Fruit fly (Drosophila melanogaster) whole organism, embryonic: Measurements from ENCODE around the gene CG13829.

Source experiments
- ATbp ChIP-seq: fragments of 200-800 bp; sonication (Bioruptor generic); optimal IDR thresholded peaks from 2 replicates; lab custom pipeline; 2017; ENCODE audit warnings: missing biosample characterization, mild to moderate bottlenecking, missing genetic modification characterization, missing genetic modification reagents
- Ada2b ChIP-seq: fragments of 200-800 bp; sonication (Bioruptor generic); IDR thresholded peaks from 2 replicates; pipeline ENCODE4 v1.3.6; 2022; ENCODE audit warnings: missing biosample characterization, missing genetic modification characterization
- B-H2 ChIP-seq: fragments of 200-800 bp; sonication (Bioruptor generic); optimal IDR thresholded peaks from 2 replicates; lab custom pipeline; 2018; ENCODE audit warnings: missing biosample characterization, mild to moderate bottlenecking, missing genetic modification characterization
- Bgb ChIP-seq: fragments of 200-800 bp; sonication (Bioruptor generic); IDR thresholded peaks from 2 replicates; pipeline ENCODE4 v1.3.6; 2022; ENCODE audit warnings: missing biosample characterization, missing genetic modification characterization; ENCODE audit not compliant: partially characterized antibody
- CG11093 ChIP-seq: fragments of 200-800 bp; sonication (Bioruptor generic); IDR thresholded peaks from 3 replicates; pipeline ENCODE4 v1.3.6; 2022; ENCODE audit warnings: missing biosample characterization, missing genetic modification characterization
- CG11504 ChIP-seq: fragments of 200-800 bp; sonication (Bioruptor generic); optimal IDR thresholded peaks from 3 replicates; lab custom pipeline; 2019; ENCODE audit warnings: missing biosample characterization, mild to moderate bottlenecking, missing genetic modification characterization, moderate library complexity
- CG11695 ChIP-seq: fragments of 200-800 bp; sonication (Bioruptor generic); IDR thresholded peaks from 3 replicates; pipeline ENCODE4 v1.3.6; 2022; ENCODE audit warnings: missing biosample characterization, missing genetic modification characterization
- CG12299 ChIP-seq: fragments of 200-800 bp; sonication (Bioruptor generic); optimal IDR thresholded peaks from 2 replicates; lab custom pipeline; 2018; ENCODE audit warnings: missing biosample characterization, mild to moderate bottlenecking, missing genetic modification characterization
- CG12659 ChIP-seq: fragments of 200-800 bp; sonication (Bioruptor generic); optimal IDR thresholded peaks from 3 replicates; lab custom pipeline; 2017; ENCODE audit warnings: mild to moderate bottlenecking, missing biosample characterization, missing genetic modification reagents, missing genetic modification characterization
- CG13287 ChIP-seq: fragments of 200-800 bp; sonication (Bioruptor generic); IDR thresholded peaks from 2 replicates; pipeline ENCODE4 v1.3.6; 2022; ENCODE audit warnings: missing biosample characterization, missing genetic modification characterization; ENCODE audit not compliant: partially characterized antibody
- CG13775 ChIP-seq: fragments of 200-800 bp; sonication (Bioruptor generic); optimal IDR thresholded peaks from 3 replicates; lab custom pipeline; 2017; ENCODE audit warnings: missing biosample characterization, mild to moderate bottlenecking, missing genetic modification characterization
- CG14014 ChIP-seq: fragments of 200-800 bp; sonication (Bioruptor generic); IDR thresholded peaks from 2 replicates; pipeline ENCODE4 v1.3.6; 2022; ENCODE audit warnings: missing biosample characterization, missing genetic modification characterization
- CG1529 ChIP-seq: fragments of 200-800 bp; sonication (Bioruptor generic); optimal IDR thresholded peaks from 3 replicates; lab custom pipeline; 2018; ENCODE audit warnings: missing biosample characterization, missing genetic modification characterization
- CG1602 ChIP-seq: fragments of 200-800 bp; sonication (Bioruptor generic); optimal IDR thresholded peaks from 3 replicates; lab custom pipeline; 2016; ENCODE audit warnings: missing biosample characterization, missing genetic modification characterization
- CG3163 ChIP-seq: fragments of 200-800 bp; sonication (Bioruptor generic); optimal IDR thresholded peaks from 3 replicates; lab custom pipeline; 2016; ENCODE audit warnings: missing biosample characterization, missing genetic modification characterization
- CG34376 ChIP-seq: fragments of 200-800 bp; sonication (Bioruptor generic); optimal IDR thresholded peaks from 2 replicates; lab custom pipeline; 2018; ENCODE audit warnings: missing biosample characterization, mild to moderate bottlenecking, missing genetic modification characterization
- CG3995 ChIP-seq: fragments of 200-800 bp; sonication (Bioruptor generic); optimal IDR thresholded peaks from 3 replicates; lab custom pipeline; 2016; ENCODE audit warnings: missing biosample characterization, missing genetic modification characterization
- CG6254 ChIP-seq: fragments of 200-800 bp; sonication (Bioruptor generic); optimal IDR thresholded peaks from 3 replicates; lab custom pipeline; 2017; ENCODE audit warnings: mild to moderate bottlenecking, missing biosample characterization, missing genetic modification reagents, missing genetic modification characterization
- CG6683 ChIP-seq: fragments of 200-800 bp; sonication (Bioruptor generic); optimal IDR thresholded peaks from 2 replicates; lab custom pipeline; 2017; ENCODE audit warnings: missing biosample characterization, mild to moderate bottlenecking, missing genetic modification characterization, missing genetic modification reagents
- CG7357 ChIP-seq: fragments of 200-800 bp; sonication (Bioruptor generic); IDR thresholded peaks from 3 replicates; pipeline ENCODE4 v1.3.6; 2022; ENCODE audit warnings: missing biosample characterization, missing genetic modification characterization
- CG8924 ChIP-seq: fragments of 200-800 bp; optimal IDR thresholded peaks from 3 replicates; lab custom pipeline; 2019; ENCODE audit warnings: missing biosample characterization, mild to moderate bottlenecking, missing genetic modification characterization, moderate library complexity
- CG9817 ChIP-seq: fragments of 200-800 bp; sonication (Bioruptor generic); optimal IDR thresholded peaks from 2 replicates; lab custom pipeline; 2018; ENCODE audit warnings: missing biosample characterization, mild to moderate bottlenecking, missing genetic modification characterization, moderate library complexity
- CHES-1-like ChIP-seq: fragments of 200-800 bp; sonication (Bioruptor generic); optimal IDR thresholded peaks from 2 replicates; lab custom pipeline; 2016; ENCODE audit warnings: missing biosample characterization, missing genetic modification characterization
- CoRest ChIP-seq: fragments of 200-800 bp; sonication (Bioruptor generic); optimal IDR thresholded peaks from 3 replicates; lab custom pipeline; 2018; ENCODE audit warnings: missing biosample characterization, mild to moderate bottlenecking, missing genetic modification characterization, moderate library complexity
- Dip2 ChIP-seq: fragments of 200-800 bp; sonication (Bioruptor generic); IDR thresholded peaks from 2 replicates; pipeline ENCODE4 v1.3.6; 2022; ENCODE audit warnings: missing biosample characterization, missing genetic modification characterization
- Doc3 ChIP-seq: fragments of 200-800 bp; sonication (Bioruptor generic); IDR thresholded peaks from 3 replicates; pipeline ENCODE4 v1.3.6; 2022; ENCODE audit warnings: missing biosample characterization, missing genetic modification characterization; ENCODE audit not compliant: partially characterized antibody
- Fer1 ChIP-seq: fragments of 200-800 bp; sonication (Bioruptor generic); optimal IDR thresholded peaks from 2 replicates; lab custom pipeline; 2017; ENCODE audit warnings: missing biosample characterization, mild to moderate bottlenecking, missing genetic modification characterization
- Hey ChIP-seq: fragments of 200-800 bp; sonication (Bioruptor generic); optimal IDR thresholded peaks from 3 replicates; lab custom pipeline; 2018; ENCODE audit warnings: missing biosample characterization, mild to moderate bottlenecking, missing genetic modification characterization
- Hmr ChIP-seq: fragments of 200-800 bp; sonication (Bioruptor generic); optimal IDR thresholded peaks from 3 replicates; lab custom pipeline; 2017; ENCODE audit warnings: mild to moderate bottlenecking, missing biosample characterization, missing genetic modification reagents, missing genetic modification characterization
- Hr3 ChIP-seq: fragments of 200-800 bp; sonication (Bioruptor generic); optimal IDR thresholded peaks from 3 replicates; lab custom pipeline; 2016; ENCODE audit warnings: missing biosample characterization, missing genetic modification characterization
- Sin3A ChIP-seq: fragments of >200 bp; optimal IDR thresholded peaks from 2 replicates; lab custom pipeline; 2018
- Sox100B ChIP-seq: fragments of 200-800 bp; sonication (Bioruptor generic); optimal IDR thresholded peaks from 3 replicates; lab custom pipeline; 2018; ENCODE audit warnings: missing biosample characterization, mild to moderate bottlenecking, missing genetic modification characterization
- Sry-β ChIP-seq: fragments of 200-800 bp; sonication (Bioruptor generic); optimal IDR thresholded peaks from 2 replicates; lab custom pipeline; 2018; ENCODE audit warnings: missing biosample characterization, mild to moderate bottlenecking, missing genetic modification characterization, moderate library complexity
- Ssrp ChIP-seq: fragments of 200-800 bp; sonication (Bioruptor generic); optimal IDR thresholded peaks from 2 replicates; lab custom pipeline; 2018; ENCODE audit warnings: missing biosample characterization, mild to moderate bottlenecking, missing genetic modification characterization, moderate library complexity
- az2 ChIP-seq: fragments of 200-800 bp; sonication (Bioruptor generic); optimal IDR thresholded peaks from 3 replicates; lab custom pipeline; 2016; ENCODE audit warnings: missing biosample characterization, missing genetic modification characterization
- chn ChIP-seq: fragments of 200-800 bp; sonication (Bioruptor generic); optimal IDR thresholded peaks from 2 replicates; lab custom pipeline; 2016; ENCODE audit warnings: missing biosample characterization, missing genetic modification characterization
- da ChIP-seq: fragments of 200-800 bp; sonication (Bioruptor generic); optimal IDR thresholded peaks from 2 replicates; lab custom pipeline; 2016; ENCODE audit warnings: missing biosample characterization, missing genetic modification characterization
- dmrt99B ChIP-seq: fragments of 200-800 bp; sonication (Bioruptor generic); optimal IDR thresholded peaks from 2 replicates; lab custom pipeline; 2018; ENCODE audit warnings: missing biosample characterization, mild to moderate bottlenecking, missing genetic modification characterization, moderate library complexity
- dpn ChIP-seq, 2 experiments: fragments of 200-800 bp; sonication (Bioruptor generic); optimal IDR thresholded peaks; 3 replicates each; lab custom pipeline; 2016; ENCODE audit warnings: missing biosample characterization in 2 of 2, missing genetic modification characterization in 2 of 2
- emc ChIP-seq: fragments of 200-800 bp; sonication (Bioruptor generic); optimal IDR thresholded peaks from 2 replicates; lab custom pipeline; 2016; ENCODE audit warnings: missing biosample characterization, missing genetic modification characterization
- ems ChIP-seq: fragments of 200-800 bp; sonication (Bioruptor generic); optimal IDR thresholded peaks from 3 replicates; lab custom pipeline; 2016; ENCODE audit warnings: missing biosample characterization, missing genetic modification characterization
- ind ChIP-seq: fragments of 200-800 bp; sonication (Bioruptor generic); optimal IDR thresholded peaks from 3 replicates; lab custom pipeline; 2016; ENCODE audit warnings: missing biosample characterization, missing genetic modification characterization
- lab ChIP-seq: fragments of 200-800 bp; sonication (Bioruptor generic); optimal IDR thresholded peaks from 3 replicates; lab custom pipeline; 2017; ENCODE audit warnings: missing biosample characterization, missing genetic modification characterization, mild to moderate bottlenecking, moderate library complexity, missing genetic modification reagents
- luna ChIP-seq: fragments of 200-800 bp; sonication (Bioruptor generic); optimal IDR thresholded peaks from 2 replicates; lab custom pipeline; 2016; ENCODE audit warnings: missing biosample characterization, missing genetic modification characterization
- nom ChIP-seq: fragments of 200-800 bp; sonication (Bioruptor generic); optimal IDR thresholded peaks from 2 replicates; lab custom pipeline; 2017; ENCODE audit warnings: missing biosample characterization, missing genetic modification characterization, mild to moderate bottlenecking, moderate library complexity, missing genetic modification reagents
- oc ChIP-seq: fragments of 200-800 bp; sonication (Bioruptor generic); optimal IDR thresholded peaks from 2 replicates; lab custom pipeline; 2018; ENCODE audit warnings: missing biosample characterization, mild to moderate bottlenecking, missing genetic modification characterization, moderate library complexity
- sisA ChIP-seq: fragments of 200-800 bp; sonication (Bioruptor generic); IDR thresholded peaks from 2 replicates; pipeline ENCODE4 v1.3.6; 2022; ENCODE audit warnings: missing biosample characterization, missing genetic modification characterization
- tgo ChIP-seq: fragments of 200-800 bp; sonication (Bioruptor generic); IDR thresholded peaks from 3 replicates; pipeline ENCODE4 v1.3.6; 2022; ENCODE audit warnings: missing biosample characterization, missing genetic modification characterization
- vvl ChIP-seq: fragments of 200-800 bp; sonication (Bioruptor generic); IDR thresholded peaks from 2 replicates; pipeline ENCODE4 v1.3.6; 2022; ENCODE audit warnings: missing biosample characterization, missing genetic modification characterization
- zfh1 ChIP-seq: fragments of 200-800 bp; sonication (Bioruptor generic); IDR thresholded peaks from 3 replicates; pipeline ENCODE4 v1.3.6; 2022; ENCODE audit warnings: missing biosample characterization, missing genetic modification characterization

Gene CG13829

DNA sequence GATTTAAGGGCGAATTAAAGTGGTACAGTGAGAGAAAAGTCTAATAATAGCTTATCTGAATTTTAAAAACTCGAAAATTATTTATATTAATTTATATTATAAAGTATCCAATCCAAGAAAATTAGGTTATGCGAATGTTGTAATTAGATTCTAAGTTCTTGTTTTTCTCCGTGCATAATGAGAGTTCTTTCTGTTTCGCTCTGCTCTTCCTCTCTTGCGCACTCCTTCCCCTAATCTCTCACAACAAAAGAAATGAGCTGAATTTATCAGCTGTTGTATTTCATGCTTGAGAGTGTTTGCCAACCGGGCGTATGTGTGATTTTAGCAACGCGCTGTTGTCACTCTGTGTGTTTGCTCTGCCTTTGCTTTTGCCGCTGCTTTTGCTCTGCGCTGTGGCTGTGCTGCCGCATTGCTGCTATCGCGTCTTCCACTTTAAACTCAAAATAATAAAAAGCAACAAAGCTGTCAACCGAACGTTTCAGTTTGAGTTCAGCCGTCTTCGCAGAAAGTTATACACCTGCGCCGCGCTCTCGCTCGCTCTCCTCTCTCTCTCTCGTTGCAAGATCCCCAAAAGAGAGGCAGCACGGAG, 12.3 kb upstream of the CG13829 start, which contains the start of gene CG46310 (continued):
- TF ChIP-seq vvl (GFP tag; lab: Robert Waterston, UW) (peak; percentile 95), CG6254 (GFP tag; lab: Kevin White, UChicago) (peak; percentile 29), Ada2b (GFP tag; lab: Robert Waterston, UW) (peak; percentile 79), ATbp (GFP tag; lab: Kevin White, UChicago) (peak; percentile 73), CG3163 (GFP tag; lab: Kevin White, UChicago) (no peak), dpn (GFP tag; optimal IDR thresholded peaks at IDR 0.05; lab: Kevin White, UChicago) (peak in 1 of 2 experiments; percentile 53), CG1529 (GFP tag; lab: Kevin White, UChicago) (no peak), CG13287 (GFP tag; lab: Robert Waterston, UW) (peak; percentile 54), Bgb (peak; percentile 41; the same call in 1 of the 2 replicates), ind (GFP tag; lab: Kevin White, UChicago) (peak; percentile 58), Fer1 (GFP tag; lab: Kevin White, UChicago) (peak; percentile 64), CG1602 (GFP tag; lab: Kevin White, UChicago) (peak; percentile 28), Sox100B (peak; percentile 56), Dip2 (0 out of 2 replicates have a peak, but pooled peaks have one; percentile 8), CG11093 (GFP tag; lab: Robert Waterston, UW) (peak; percentile 74), Hr3 (GFP tag; lab: Kevin White, UChicago) (peak; percentile 37), luna (no peak), CG11695 (GFP tag; lab: Robert Waterston, UW) (peak; percentile 87), nom (GFP tag; lab: Kevin White, UChicago) (peak; percentile 55), ems (GFP tag; lab: Kevin White, UChicago) (peak; percentile 22), CG8924 (tag; lab: Kevin White, UChicago) (peak; percentile 70), CG34376 (GFP tag; lab: Kevin White, UChicago) (peak; percentile 77), CoRest (peak; percentile 65), CG13775 (GFP tag; lab: Kevin White, UChicago) (peak; percentile 41), dmrt99B (tag; lab: Kevin White, UChicago) (peak; percentile 86), lab (GFP tag; lab: Kevin White, UChicago) (peak; percentile 89), sisA (GFP tag; lab: Robert Waterston, UW) (peak; percentile 75), Ssrp (peak; percentile 52), emc (no peak), Sry-β (GFP tag; lab: Kevin White, UChicago) (no peak), CG9817 (tag; lab: Kevin White, UChicago) (peak; percentile 60), B-H2 (GFP tag; lab: Kevin White, UChicago) (peak; percentile 55), zfh1 (GFP tag; lab: Robert Waterston, UW) (peak; percentile 88), Hmr (GFP tag; lab: Kevin White, UChicago) (peak; percentile 89), CG6683 (peak; percentile 31), Hey (peak; percentile 32), CG3995 (no peak), CG11504 (peak; percentile 75), da (GFP tag; lab: Kevin White, UChicago) (no peak), CG12299 (peak; percentile 61), CG7357 (GFP tag; lab: Robert Waterston, UW) (peak; percentile 76), CG14014 (GFP tag; lab: Robert Waterston, UW) (peak; percentile 61; the same call in 1 of the 2 replicates), Sin3A (lab: Kevin White, UChicago) (no peak), CG12659 (GFP tag; lab: Kevin White, UChicago) (peak; percentile 61), oc (peak; percentile 22), CHES-1-like (GFP tag; lab: Kevin White, UChicago) (no peak), chn (no peak), az2 (GFP tag; lab: Kevin White, UChicago) (peak; percentile 55), tgo (GFP tag; lab: Robert Waterston, UW) (peak; percentile 90), Doc3 (no peak)
